Fruit fly (Drosophila melanogaster): ENCODE data around the gene Ccp84Ag.

Gene Ccp84Ag

DNA sequence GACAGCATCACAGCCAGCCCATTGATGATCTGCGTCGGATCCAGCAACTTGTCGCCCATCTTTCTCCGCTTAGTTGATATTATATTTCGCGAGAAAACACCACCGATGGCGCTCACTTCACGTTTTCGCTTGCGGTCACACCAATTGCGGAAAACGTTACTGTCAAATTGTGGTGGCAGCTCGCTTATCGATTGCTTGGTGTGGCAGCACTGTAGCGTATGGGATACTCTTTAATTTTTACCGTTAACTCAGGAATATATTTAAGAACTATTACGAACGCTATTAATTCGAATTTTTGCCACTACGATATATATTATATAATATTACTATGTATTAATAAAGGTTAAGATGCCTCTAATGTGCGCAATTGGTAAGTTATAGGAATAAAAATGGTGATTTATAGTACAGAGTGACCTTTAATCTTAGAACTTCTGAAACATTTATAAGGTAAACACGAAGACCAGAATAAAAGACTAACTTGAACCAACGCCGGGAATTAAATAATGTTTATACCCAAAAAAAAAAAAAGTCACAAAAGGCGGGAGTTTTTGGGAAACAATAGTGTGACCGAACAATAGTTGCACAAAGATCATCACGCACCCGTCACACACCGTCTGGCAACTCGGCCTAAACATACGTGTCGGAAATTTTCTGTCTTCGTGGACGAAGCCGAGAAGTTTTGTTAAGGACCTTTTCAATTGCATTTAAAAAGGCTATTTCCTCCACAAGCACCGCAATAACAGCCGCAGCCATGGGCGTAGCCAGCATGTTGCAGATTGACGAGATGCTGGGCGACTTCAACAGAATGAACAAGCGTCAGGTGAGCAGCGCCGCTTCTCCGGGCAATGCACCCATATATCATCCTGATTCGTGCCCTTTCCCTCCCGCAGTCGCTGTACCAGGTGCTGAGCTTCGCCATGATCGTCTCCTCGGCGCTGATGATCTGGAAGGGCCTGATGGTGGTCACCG lies 29.0 kb upstream of the Ccp84Ag start, which contains the start of the genes CG1307 and twr:
Gene CG1307 (minus strand): TSS at position 165 of the 969 bp plus-strand sequence.
Gene twr (plus strand): TSS at position 605 of the 969 bp plus-strand sequence.
- no peak for TF ChIP-seq Eip93F (GFP tag; optimal IDR thresholded peaks at IDR 0.05)
- TF ChIP-seq CG8119 (GFP tag; IDR thresholded peaks at IDR 0.05): peak; percentile 21; the same call in 1 of the 3 replicates
- TF ChIP-seq achi (GFP tag; optimal IDR thresholded peaks at IDR 0.05): peak; percentile 96
- TF ChIP-seq CG34406 (GFP tag; optimal IDR thresholded peaks at IDR 0.05): no peak
- no peak for TF ChIP-seq Sox14 (GFP tag; optimal IDR thresholded peaks at IDR 0.05)
- TF ChIP-seq CG10669 (GFP tag; optimal IDR thresholded peaks at IDR 0.05): no peak
- no peak for TF ChIP-seq cyc (GFP tag; optimal IDR thresholded peaks at IDR 0.05)
- no peak for TF ChIP-seq Met (GFP tag; optimal IDR thresholded peaks at IDR 0.05)
- peak; percentile 2 for TF ChIP-seq CG3032 (tag; optimal IDR thresholded peaks at IDR 0.05)
- TF ChIP-seq Sox102F (GFP tag; optimal IDR thresholded peaks at IDR 0.05): no peak
- no peak for TF ChIP-seq pdm3 (GFP tag; optimal IDR thresholded peaks at IDR 0.05)
- no peak for TF ChIP-seq CG11902 (GFP tag; optimal IDR thresholded peaks at IDR 0.05)
- no peak for TF ChIP-seq vri (GFP tag; optimal IDR thresholded peaks at IDR 0.05)
- no peak for TF ChIP-seq Ets96B (tag; optimal IDR thresholded peaks at IDR 0.05)
- TF ChIP-seq CG3919 (GFP tag; optimal IDR thresholded peaks at IDR 0.05): no peak
- no peak for TF ChIP-seq CG9139 (GFP tag; optimal IDR thresholded peaks at IDR 0.05)
- no peak for TF ChIP-seq dsx (GFP tag; optimal IDR thresholded peaks at IDR 0.05; ENCODE audit: poor library complexity, severe bottlenecking)
- no peak for TF ChIP-seq CG8632 (GFP tag; optimal IDR thresholded peaks at IDR 0.05)
- TF ChIP-seq acj6 (GFP tag; optimal IDR thresholded peaks at IDR 0.05): no peak
- TF ChIP-seq svp (GFP tag): no peak
- TF ChIP-seq net (GFP tag; optimal IDR thresholded peaks at IDR 0.05): no peak
- TF ChIP-seq fd59A (GFP tag; optimal IDR thresholded peaks at IDR 0.05): no peak
- no peak for TF ChIP-seq Ets21C (GFP tag; optimal IDR thresholded peaks at IDR 0.05)
- TF ChIP-seq CG10631 (GFP tag; optimal IDR thresholded peaks at IDR 0.05): no peak
- TF ChIP-seq eg (GFP tag; IDR thresholded peaks at IDR 0.05): peak; percentile 59; the same call in 2 of the 3 replicates
- no peak for TF ChIP-seq Hr4 (GFP tag; optimal IDR thresholded peaks at IDR 0.05)
- TF ChIP-seq Hr38 (GFP tag; optimal IDR thresholded peaks at IDR 0.05): no peak
- no peak for TF ChIP-seq dac (GFP tag; optimal IDR thresholded peaks at IDR 0.05)
- no peak for TF ChIP-seq CG32006 (GFP tag; optimal IDR thresholded peaks at IDR 0.05)
- no peak for TF ChIP-seq topi (GFP tag; optimal IDR thresholded peaks at IDR 0.05)
- no peak for TF ChIP-seq Lpt (GFP tag; optimal IDR thresholded peaks at IDR 0.05)
- no peak for TF ChIP-seq Smox (GFP tag; optimal IDR thresholded peaks at IDR 0.05)
- no peak for TF ChIP-seq Hr39 (GFP tag; optimal IDR thresholded peaks at IDR 0.05)
- TF ChIP-seq ss (GFP tag; optimal IDR thresholded peaks at IDR 0.05): no peak
- TF ChIP-seq CG16779 (tag; optimal IDR thresholded peaks at IDR 0.05): no peak
- TF ChIP-seq esn (GFP tag; optimal IDR thresholded peaks at IDR 0.05): peak; percentile 13
- no peak for TF ChIP-seq spab (GFP tag; optimal IDR thresholded peaks at IDR 0.05)
- no peak for TF ChIP-seq Sox15 (GFP tag; optimal IDR thresholded peaks at IDR 0.05)
- no peak for TF ChIP-seq CG6276 (GFP tag; optimal IDR thresholded peaks at IDR 0.05)
- 0 out of 2 replicates have a peak, but pooled peaks have one; percentile 42 for TF ChIP-seq CG15336 (GFP tag; IDR thresholded peaks at IDR 0.05)

DNA sequence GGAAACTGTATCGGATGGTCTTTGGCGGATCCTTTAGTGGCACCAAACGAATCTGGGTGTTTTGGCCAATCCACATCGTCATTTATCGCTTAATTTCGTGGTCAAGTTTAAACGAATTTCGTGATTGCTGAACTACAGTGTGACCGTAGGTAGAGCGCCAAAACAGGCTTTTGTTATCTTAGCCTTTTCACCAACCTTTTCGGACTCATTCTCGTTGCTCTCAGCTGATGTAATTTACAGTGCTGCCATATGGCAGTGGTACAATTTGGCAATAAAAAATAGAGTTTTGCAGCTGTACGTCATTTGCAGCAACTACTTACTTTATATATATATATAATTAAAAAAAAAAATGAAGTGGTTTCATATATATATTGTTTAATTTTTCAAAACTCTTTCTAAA lies 26.6 kb upstream of the Ccp84Ag start, which contains the start of gene agt:
Gene agt (minus strand): TSS at position 160 of the 400 bp plus-strand sequence.
- 0 out of 2 replicates have a peak, but pooled peaks have one; percentile 16 for TF ChIP-seq CG15336 (GFP tag; IDR thresholded peaks at IDR 0.05)
- TF ChIP-seq ss (GFP tag; optimal IDR thresholded peaks at IDR 0.05): no peak
- peak; percentile 8 for TF ChIP-seq CG3032 (tag; optimal IDR thresholded peaks at IDR 0.05)
- no peak for TF ChIP-seq Met (GFP tag; optimal IDR thresholded peaks at IDR 0.05)
- peak; percentile 10 for TF ChIP-seq esn (GFP tag; optimal IDR thresholded peaks at IDR 0.05)
